Fruit fly (Drosophila melanogaster) whole organism, embryonic: Measurements from ENCODE around the gene CHKov1.

ENCODE experiments used
- Adf1 ChIP-seq: fragments of 200-800 bp; sonication (Bioruptor generic); IDR thresholded peaks from 2 replicates; pipeline ENCODE4 v1.3.6; 2022; ENCODE audit warnings: missing biosample characterization, missing genetic modification characterization
- Aef1 ChIP-seq: fragments of 200-800 bp; sonication (Bioruptor generic); IDR thresholded peaks from 3 replicates; pipeline ENCODE4 v1.3.6; 2022; ENCODE audit warnings: missing biosample characterization, missing genetic modification characterization
- BtbVII ChIP-seq: fragments of 200-800 bp; sonication (Bioruptor generic); optimal IDR thresholded peaks from 3 replicates; lab custom pipeline; 2017; ENCODE audit warnings: missing biosample characterization, mild to moderate bottlenecking, missing genetic modification characterization
- CG10565 ChIP-seq: fragments of 200-800 bp; sonication (Bioruptor generic); optimal IDR thresholded peaks from 3 replicates; lab custom pipeline; 2016; ENCODE audit warnings: missing biosample characterization, mild to moderate bottlenecking, missing genetic modification characterization
- CG10959 ChIP-seq: fragments of 200-800 bp; sonication (Bioruptor generic); IDR thresholded peaks from 2 replicates; pipeline ENCODE4 v1.3.6; 2022; ENCODE audit warnings: missing biosample characterization, missing genetic modification characterization
- CG11085 ChIP-seq: fragments of 200-800 bp; sonication (Bioruptor generic); IDR thresholded peaks from 2 replicates; pipeline ENCODE4 v1.3.6; 2022; ENCODE audit warnings: missing biosample characterization, missing genetic modification characterization
- CG11398 ChIP-seq: fragments of 200-800 bp; sonication (Bioruptor generic); optimal IDR thresholded peaks from 2 replicates; lab custom pipeline; 2016; ENCODE audit warnings: missing biosample characterization, missing genetic modification characterization
- CG11696 ChIP-seq: fragments of 200-800 bp; sonication (Bioruptor generic); IDR thresholded peaks from 2 replicates; pipeline ENCODE4 v1.3.6; 2022; ENCODE audit warnings: missing biosample characterization, missing genetic modification characterization
- CG12299 ChIP-seq: fragments of 200-800 bp; sonication (Bioruptor generic); optimal IDR thresholded peaks from 2 replicates; lab custom pipeline; 2018; ENCODE audit warnings: missing biosample characterization, mild to moderate bottlenecking, missing genetic modification characterization
- CG13123 ChIP-seq: fragments of 200-800 bp; sonication (Bioruptor generic); optimal IDR thresholded peaks from 2 replicates; lab custom pipeline; 2016; ENCODE audit warnings: missing biosample characterization, missing genetic modification characterization
- CG14441 ChIP-seq: fragments of 200-800 bp; sonication (Bioruptor generic); IDR thresholded peaks from 2 replicates; pipeline ENCODE4 v1.3.6; 2022; ENCODE audit warnings: missing biosample characterization, missing genetic modification characterization
- CG15269 ChIP-seq: fragments of 200-800 bp; sonication (Bioruptor generic); optimal IDR thresholded peaks from 2 replicates; lab custom pipeline; 2018; ENCODE audit warnings: missing biosample characterization, mild to moderate bottlenecking, missing genetic modification characterization, moderate library complexity
- CG2116 ChIP-seq: fragments of 200-800 bp; sonication (Bioruptor generic); optimal IDR thresholded peaks from 3 replicates; lab custom pipeline; 2018; ENCODE audit warnings: missing biosample characterization, mild to moderate bottlenecking, missing genetic modification characterization
- CG3281 ChIP-seq: fragments of 200-800 bp; sonication (Bioruptor generic); optimal IDR thresholded peaks from 3 replicates; lab custom pipeline; 2017; ENCODE audit warnings: missing biosample characterization, mild to moderate bottlenecking, missing genetic modification characterization
- CG34224 ChIP-seq: fragments of 200-800 bp; sonication (Bioruptor generic); IDR thresholded peaks from 3 replicates; pipeline ENCODE4 v1.3.6; 2022; ENCODE audit warnings: missing biosample characterization, missing genetic modification characterization; ENCODE audit not compliant: partially characterized antibody
- CG3847 ChIP-seq: fragments of 200-800 bp; sonication (Bioruptor generic); IDR thresholded peaks from 2 replicates; pipeline ENCODE4 v1.3.6; 2022; ENCODE audit warnings: missing biosample characterization, missing genetic modification characterization
- CG4328 ChIP-seq: fragments of 200-800 bp; sonication (Bioruptor generic); optimal IDR thresholded peaks from 3 replicates; lab custom pipeline; 2017; ENCODE audit warnings: missing biosample characterization, missing genetic modification reagents, missing genetic modification characterization
- CG7271 ChIP-seq: fragments of 200-800 bp; sonication (Bioruptor generic); optimal IDR thresholded peaks from 2 replicates; lab custom pipeline; 2018; ENCODE audit warnings: missing biosample characterization, mild to moderate bottlenecking, missing genetic modification characterization, moderate library complexity
- CG7786 ChIP-seq: fragments of 200-800 bp; sonication (Bioruptor generic); optimal IDR thresholded peaks from 2 replicates; lab custom pipeline; 2016; ENCODE audit warnings: missing biosample characterization, missing genetic modification characterization
- CG8089 ChIP-seq: fragments of 200-800 bp; sonication (Bioruptor generic); optimal IDR thresholded peaks from 3 replicates; lab custom pipeline; 2016; ENCODE audit warnings: missing biosample characterization, missing genetic modification characterization
- CG8290 ChIP-seq, 3 experiments: fragments of 200-800 bp; sonication (Bioruptor generic); optimal IDR thresholded peaks; 2 replicates each; lab custom pipeline; 2016 to 2019; ENCODE audit warnings: missing biosample characterization in 3 of 3, missing genetic modification characterization in 3 of 3, mild to moderate bottlenecking in 2 of 3, moderate library complexity in 1 of 3
- CG8478 ChIP-seq: fragments of >200 bp; optimal IDR thresholded peaks from 2 replicates; lab custom pipeline; 2018
- CG9932 ChIP-seq: fragments of 200-800 bp; sonication (Bioruptor generic); IDR thresholded peaks from 2 replicates; pipeline ENCODE4 v1.3.6; 2022; ENCODE audit warnings: missing biosample characterization, missing genetic modification characterization
- E2f2 ChIP-seq: fragments of 200-800 bp; sonication (Bioruptor generic); IDR thresholded peaks from 2 replicates; pipeline ENCODE4 v1.3.6; 2022; ENCODE audit warnings: missing biosample characterization, missing genetic modification characterization
- Lpt ChIP-seq: fragments of >200 bp; optimal IDR thresholded peaks from 2 replicates; lab custom pipeline; 2018; ENCODE audit warnings: missing biosample characterization, missing genetic modification characterization
- Med ChIP-seq: fragments of 200-800 bp; sonication (Bioruptor generic); peaks from one replicate; lab custom pipeline; 2016; ENCODE audit warnings: missing biosample characterization, missing genetic modification characterization, mild to moderate bottlenecking, inconsistent platforms, moderate library complexity
- Nf-YB ChIP-seq: fragments of 200-800 bp; sonication (Bioruptor generic); optimal IDR thresholded peaks from 3 replicates; lab custom pipeline; 2019; ENCODE audit warnings: missing biosample characterization, mild to moderate bottlenecking, missing genetic modification characterization, moderate library complexity
- Pdp1 ChIP-seq, 2 experiments: fragments of 200-800 bp; sonication (Bioruptor generic); optimal IDR thresholded peaks; 3 replicates each; lab custom pipeline; 2016; ENCODE audit warnings: missing biosample characterization in 2 of 2, missing genetic modification characterization in 2 of 2, mild to moderate bottlenecking in 1 of 2, moderate library complexity in 1 of 2
- Ravus ChIP-seq: fragments of 200-800 bp; sonication (Bioruptor generic); IDR thresholded peaks from 2 replicates; pipeline ENCODE4 v1.3.6; 2022; ENCODE audit warnings: missing biosample characterization, missing genetic modification characterization
- Vsx1 ChIP-seq: fragments of 200-800 bp; sonication (Bioruptor generic); optimal IDR thresholded peaks from 2 replicates; lab custom pipeline; 2017; ENCODE audit warnings: missing biosample characterization, mild to moderate bottlenecking, missing genetic modification characterization, missing genetic modification reagents
- bsh ChIP-seq, 2 experiments: fragments of 200-800 bp; sonication (Bioruptor generic); optimal IDR thresholded peaks; 2 replicates each; lab custom pipeline; 2017 to 2018; ENCODE audit warnings: mild to moderate bottlenecking in 2 of 2, missing biosample characterization in 2 of 2, missing genetic modification characterization in 2 of 2, moderate library complexity in 1 of 2
- ci ChIP-seq: fragments of 200-800 bp; sonication (Bioruptor generic); IDR thresholded peaks from 3 replicates; pipeline ENCODE4 v1.3.6; 2022; ENCODE audit warnings: missing biosample characterization, missing genetic modification characterization
- eve ChIP-seq, 2 experiments: fragments of >200 bp; optimal IDR thresholded peaks; 2 replicates each; lab custom pipeline; 2017; ENCODE audit warnings: missing biosample characterization in 2 of 2, missing genetic modification characterization in 2 of 2
- fd102C ChIP-seq: fragments of 200-800 bp; sonication (Bioruptor generic); optimal IDR thresholded peaks from 2 replicates; lab custom pipeline; 2018; ENCODE audit warnings: missing biosample characterization, mild to moderate bottlenecking, missing genetic modification characterization, moderate library complexity
- gce ChIP-seq: fragments of 200-800 bp; sonication (Bioruptor generic); IDR thresholded peaks from 3 replicates; pipeline ENCODE4 v1.3.6; 2022; ENCODE audit warnings: missing biosample characterization, missing genetic modification characterization
- gro ChIP-seq: fragments of 200-800 bp; sonication (Bioruptor generic); optimal IDR thresholded peaks from 2 replicates; lab custom pipeline; 2016; ENCODE audit warnings: missing biosample characterization, missing genetic modification characterization
- hbn ChIP-seq: fragments of 200-800 bp; sonication (Bioruptor generic); IDR thresholded peaks from 2 replicates; pipeline ENCODE4 v1.3.6; 2022; ENCODE audit warnings: missing biosample characterization, missing genetic modification characterization; ENCODE audit not compliant: partially characterized antibody
- jigr1 ChIP-seq: fragments of 200-800 bp; sonication (Bioruptor generic); IDR thresholded peaks from 3 replicates; pipeline ENCODE4 v1.3.6; 2022; ENCODE audit warnings: missing biosample characterization, missing genetic modification characterization
- mld ChIP-seq: fragments of 200-800 bp; sonication (Bioruptor generic); IDR thresholded peaks from 3 replicates; pipeline ENCODE4 v1.3.6; 2022; ENCODE audit warnings: missing biosample characterization, missing genetic modification characterization; ENCODE audit not compliant: partially characterized antibody
- nau ChIP-seq: fragments of 200-800 bp; sonication (Bioruptor generic); optimal IDR thresholded peaks from 3 replicates; lab custom pipeline; 2017; ENCODE audit warnings: missing biosample characterization, mild to moderate bottlenecking, missing genetic modification characterization, missing genetic modification reagents
- pho ChIP-seq: fragments of 200-800 bp; sonication (Bioruptor generic); optimal IDR thresholded peaks from 2 replicates; lab custom pipeline; 2016; ENCODE audit warnings: missing biosample characterization, missing genetic modification characterization
- pnt ChIP-seq: fragments of 200-800 bp; sonication (Bioruptor generic); optimal IDR thresholded peaks from 3 replicates; lab custom pipeline; 2016; ENCODE audit warnings: missing biosample characterization, missing genetic modification characterization
- prd ChIP-seq, 3 experiments: fragments of >200 bp in 2 of 3; fragments of 200-800 bp in 1 of 3; sonication (Bioruptor generic) in 1 of 3; optimal IDR thresholded peaks in 2 of 3; IDR thresholded peaks in 1 of 3; 2 replicates in 2 of 3; 3 replicates in 1 of 3; pipeline versions ENCODE4 v1.3.6 to Lab custom; 2017 to 2022; ENCODE audit warnings: missing biosample characterization in 1 of 3, missing genetic modification characterization in 1 of 3
- sc ChIP-seq, 3 experiments: fragments of >200 bp in 2 of 3; fragments of 200-800 bp in 1 of 3; sonication (Bioruptor generic) in 1 of 3; optimal IDR thresholded peaks; 2 replicates in 2 of 3; 3 replicates in 1 of 3; lab custom pipeline; 2017; ENCODE audit warnings: mild to moderate bottlenecking in 1 of 3, missing biosample characterization in 1 of 3, missing genetic modification characterization in 1 of 3, missing genetic modification reagents in 1 of 3
- slou ChIP-seq: fragments of 200-800 bp; sonication (Bioruptor generic); optimal IDR thresholded peaks from 3 replicates; lab custom pipeline; 2016; ENCODE audit warnings: missing biosample characterization, missing genetic modification characterization
- slp2 ChIP-seq: fragments of 200-800 bp; sonication (Bioruptor generic); optimal IDR thresholded peaks from 2 replicates; lab custom pipeline; 2016; ENCODE audit warnings: missing biosample characterization, missing genetic modification characterization
- so ChIP-seq: fragments of 200-800 bp; sonication (Bioruptor generic); IDR thresholded peaks from 3 replicates; pipeline ENCODE4 v1.3.6; 2022; ENCODE audit warnings: missing biosample characterization, missing genetic modification characterization
- sob ChIP-seq: fragments of 200-800 bp; sonication (Bioruptor generic); IDR thresholded peaks from 2 replicates; pipeline ENCODE4 v1.3.6; 2022; ENCODE audit warnings: missing biosample characterization, missing genetic modification characterization
- stwl ChIP-seq: fragments of 200-800 bp; sonication (Bioruptor generic); optimal IDR thresholded peaks from 3 replicates; lab custom pipeline; 2018; ENCODE audit warnings: missing biosample characterization, mild to moderate bottlenecking, missing genetic modification characterization, moderate library complexity
- wdn ChIP-seq: fragments of 200-800 bp; sonication (Bioruptor generic); IDR thresholded peaks from 2 replicates; pipeline ENCODE4 v1.3.6; 2022; ENCODE audit warnings: missing biosample characterization, missing genetic modification characterization
- yki ChIP-seq: fragments of >200 bp; optimal IDR thresholded peaks from 3 replicates; lab custom pipeline; 2018

Gene CHKov1

dm6 chr3R:25281165-25281564, 48.0 kb downstream of the CHKov1 start, which contains the start of gene CG11892 (continued):
- no peak for TF ChIP-seq mld
- no peak for TF ChIP-seq CG11398 (GFP tag; lab: Kevin White, UChicago)
- TF ChIP-seq BtbVII (GFP tag; lab: Kevin White, UChicago), result peak; percentile 52
- TF ChIP-seq CG3281 (GFP tag; lab: Kevin White, UChicago), result peak; percentile 66
- no peak for TF ChIP-seq CG14441 (GFP tag; lab: Robert Waterston, UW)
- no peak for TF ChIP-seq bsh (GFP tag; optimal IDR thresholded peaks at IDR 0.05; lab: Kevin White, UChicago)
- no peak; the same call in 1 of the 2 replicates for TF ChIP-seq sob (GFP tag; lab: Robert Waterston, UW)
- no peak for TF ChIP-seq Adf1
- TF ChIP-seq fd102C (GFP tag; lab: Kevin White, UChicago), result no peak
- TF ChIP-seq slp2 (GFP tag; lab: Kevin White, UChicago), result no peak
- no peak for TF ChIP-seq pnt (GFP tag; lab: Kevin White, UChicago)
- no peak for TF ChIP-seq CG7786 (GFP tag; lab: Kevin White, UChicago)
- TF ChIP-seq CG11696, result no peak
- TF ChIP-seq ci (GFP tag; lab: Robert Waterston, UW), result peak; percentile 69; the same call in 1 of the 3 replicates
- TF ChIP-seq gce (GFP tag; lab: Robert Waterston, UW), result no peak
- no peak for TF ChIP-seq Med (GFP tag; lab: Kevin White, UChicago)
- no peak for TF ChIP-seq Nf-YB (GFP tag; lab: Kevin White, UChicago)
- no peak for TF ChIP-seq CG34224 (GFP tag; lab: Robert Waterston, UW)
- no peak for TF ChIP-seq gro (GFP tag; lab: Kevin White, UChicago)
- no peak for TF ChIP-seq CG3847
- no peak for TF ChIP-seq wdn (GFP tag; lab: Robert Waterston, UW)
- TF ChIP-seq E2f2, result no peak
- TF ChIP-seq yki (lab: Kevin White, UChicago), result no peak
- no peak for TF ChIP-seq CG13123 (GFP tag; lab: Kevin White, UChicago)
- no peak for TF ChIP-seq CG8478 (lab: Kevin White, UChicago)
- no peak for TF ChIP-seq Ravus (GFP tag; lab: Robert Waterston, UW)
- TF ChIP-seq Pdp1 (GFP tag; optimal IDR thresholded peaks at IDR 0.05; lab: Kevin White, UChicago), result no peak
- no peak for TF ChIP-seq CG10959
- no peak for TF ChIP-seq CG11085 (GFP tag; lab: Robert Waterston, UW)
- TF ChIP-seq sc (optimal IDR thresholded peaks at IDR 0.05; lab: Kevin White, UChicago), result no peak
- TF ChIP-seq sc (GFP tag; optimal IDR thresholded peaks at IDR 0.05; lab: Kevin White, UChicago), result no peak
- TF ChIP-seq nau (GFP tag; lab: Kevin White, UChicago), result no peak
- TF ChIP-seq eve (GFP tag; optimal IDR thresholded peaks at IDR 0.05; lab: Kevin White, UChicago), result no peak
- no peak for TF ChIP-seq hbn (GFP tag; lab: Robert Waterston, UW)
- TF ChIP-seq CG15269 (tag; lab: Kevin White, UChicago), result peak; percentile 60
- TF ChIP-seq Aef1 (GFP tag; lab: Robert Waterston, UW), result no peak
- no peak for TF ChIP-seq CG7271
- no peak for TF ChIP-seq pho (GFP tag; lab: Kevin White, UChicago)
- TF ChIP-seq stwl (tag; lab: Kevin White, UChicago), result no peak
- no peak for TF ChIP-seq CG10565 (GFP tag; lab: Kevin White, UChicago)
- TF ChIP-seq CG8089 (GFP tag; lab: Kevin White, UChicago), result no peak
- peak; percentile 18 for TF ChIP-seq CG12299
- no peak for TF ChIP-seq so (GFP tag; lab: Robert Waterston, UW)
- peak; percentile 45 for TF ChIP-seq Vsx1 (GFP tag; lab: Kevin White, UChicago)
- TF ChIP-seq CG2116 (GFP tag; lab: Kevin White, UChicago), result no peak
- no peak for TF ChIP-seq jigr1 (GFP tag; lab: Robert Waterston, UW)
- no peak for TF ChIP-seq CG9932 (GFP tag; lab: Robert Waterston, UW)
- TF ChIP-seq Lpt, result no peak
- no peak for TF ChIP-seq CG8290 (GFP tag; optimal IDR thresholded peaks at IDR 0.05; lab: Kevin White, UChicago)
- TF ChIP-seq CG8290 (tag; optimal IDR thresholded peaks at IDR 0.05; lab: Kevin White, UChicago), result peak in 1 of 2 experiments; percentile 93
- no peak for TF ChIP-seq slou
- TF ChIP-seq CG4328, result peak; percentile 4
- TF ChIP-seq prd (optimal IDR thresholded peaks at IDR 0.05; lab: Kevin White, UChicago), result no peak
- no peak for TF ChIP-seq prd (GFP tag; IDR thresholded peaks at IDR 0.05; lab: Robert Waterston, UW)
